Fruit fly (Drosophila melanogaster) whole organism, embryonic: ENCODE results near the gene Cyp4d20.
A peak's percentile ranks its signal among the peaks of the same experiment; 100 is the strongest.

Source experiments
- Abd-B ChIP-seq: fragments of 200-800 bp; sonication (Bioruptor generic); optimal IDR thresholded peaks from 2 replicates; lab custom pipeline; 2018; ENCODE audit warnings: missing biosample characterization, mild to moderate bottlenecking, missing genetic modification characterization, moderate library complexity
- CG10959 ChIP-seq: fragments of 200-800 bp; sonication (Bioruptor generic); IDR thresholded peaks from 2 replicates; pipeline ENCODE4 v1.3.6; 2022; ENCODE audit warnings: missing biosample characterization, missing genetic modification characterization
- CG10979 ChIP-seq: fragments of 200-800 bp; sonication (Bioruptor generic); optimal IDR thresholded peaks from 2 replicates; lab custom pipeline; 2018; ENCODE audit warnings: missing biosample characterization, mild to moderate bottlenecking, missing genetic modification characterization, moderate library complexity
- CG11695 ChIP-seq: fragments of 200-800 bp; sonication (Bioruptor generic); IDR thresholded peaks from 3 replicates; pipeline ENCODE4 v1.3.6; 2022; ENCODE audit warnings: missing biosample characterization, missing genetic modification characterization
- CG12942 ChIP-seq: fragments of 200-800 bp; sonication (Bioruptor generic); optimal IDR thresholded peaks from 3 replicates; lab custom pipeline; 2016; ENCODE audit warnings: missing biosample characterization, missing genetic modification characterization
- CG14441 ChIP-seq: fragments of 200-800 bp; sonication (Bioruptor generic); IDR thresholded peaks from 2 replicates; pipeline ENCODE4 v1.3.6; 2022; ENCODE audit warnings: missing biosample characterization, missing genetic modification characterization
- CG1647 ChIP-seq: fragments of 200-800 bp; sonication (Bioruptor generic); optimal IDR thresholded peaks from 3 replicates; lab custom pipeline; 2016; ENCODE audit warnings: missing biosample characterization, missing genetic modification characterization
- CG17359 ChIP-seq: fragments of 200-800 bp; sonication (Bioruptor generic); optimal IDR thresholded peaks from 3 replicates; lab custom pipeline; 2018; ENCODE audit warnings: missing biosample characterization, mild to moderate bottlenecking, missing genetic modification characterization, moderate library complexity
- CG1792 ChIP-seq: fragments of 200-800 bp; sonication (Bioruptor generic); optimal IDR thresholded peaks from 2 replicates; lab custom pipeline; 2016; ENCODE audit warnings: missing biosample characterization, missing genetic modification characterization
- CG1832 ChIP-seq: fragments of 200-800 bp; sonication (Bioruptor generic); optimal IDR thresholded peaks from 2 replicates; lab custom pipeline; 2017; ENCODE audit warnings: missing biosample characterization, mild to moderate bottlenecking, missing genetic modification characterization, inconsistent platforms
- CG2712 ChIP-seq: fragments of 200-800 bp; optimal IDR thresholded peaks from 3 replicates; lab custom pipeline; 2019; ENCODE audit warnings: missing biosample characterization, mild to moderate bottlenecking, missing genetic modification characterization, moderate library complexity
- CG30431 ChIP-seq: fragments of 200-800 bp; sonication (Bioruptor generic); optimal IDR thresholded peaks from 2 replicates; lab custom pipeline; 2017; ENCODE audit warnings: missing biosample characterization, missing genetic modification characterization
- CG3281 ChIP-seq: fragments of 200-800 bp; sonication (Bioruptor generic); optimal IDR thresholded peaks from 3 replicates; lab custom pipeline; 2017; ENCODE audit warnings: missing biosample characterization, mild to moderate bottlenecking, missing genetic modification characterization
- CG6654 ChIP-seq: fragments of 200-800 bp; sonication (Bioruptor generic); optimal IDR thresholded peaks from 2 replicates; lab custom pipeline; 2017; ENCODE audit warnings: missing biosample characterization, mild to moderate bottlenecking, missing genetic modification characterization
- CG6683 ChIP-seq: fragments of 200-800 bp; sonication (Bioruptor generic); optimal IDR thresholded peaks from 2 replicates; lab custom pipeline; 2017; ENCODE audit warnings: missing biosample characterization, mild to moderate bottlenecking, missing genetic modification characterization, missing genetic modification reagents
- CG6813 ChIP-seq: fragments of 200-800 bp; sonication (Bioruptor generic); optimal IDR thresholded peaks from 2 replicates; lab custom pipeline; 2017; ENCODE audit warnings: missing biosample characterization, missing genetic modification characterization, mild to moderate bottlenecking, moderate library complexity, missing genetic modification reagents
- CG8359 ChIP-seq: fragments of 200-800 bp; sonication (Bioruptor generic); optimal IDR thresholded peaks from 2 replicates; lab custom pipeline; 2017; ENCODE audit warnings: missing biosample characterization, mild to moderate bottlenecking, missing genetic modification characterization, borderline replicate concordance
- CG8765 ChIP-seq: fragments of 200-800 bp; sonication (Bioruptor generic); IDR thresholded peaks from 2 replicates; pipeline ENCODE4 v1.3.6; 2022; ENCODE audit warnings: missing biosample characterization, missing genetic modification characterization
- CG8944 ChIP-seq: fragments of 200-800 bp; sonication (Bioruptor generic); optimal IDR thresholded peaks from 3 replicates; lab custom pipeline; 2016; ENCODE audit warnings: missing biosample characterization, missing genetic modification characterization
- CG9609 ChIP-seq: fragments of 200-800 bp; sonication (Bioruptor generic); optimal IDR thresholded peaks from 3 replicates; lab custom pipeline; 2016; ENCODE audit warnings: missing biosample characterization, missing genetic modification characterization
- CG9797 ChIP-seq: fragments of 200-800 bp; sonication (Bioruptor generic); optimal IDR thresholded peaks from 3 replicates; lab custom pipeline; 2018; ENCODE audit warnings: missing biosample characterization, mild to moderate bottlenecking, missing genetic modification characterization
- Chrac-16 ChIP-seq: fragments of 200-800 bp; sonication (Bioruptor generic); optimal IDR thresholded peaks from 3 replicates; lab custom pipeline; 2016; ENCODE audit warnings: missing biosample characterization, missing genetic modification characterization
- CrebB ChIP-seq: fragments of 200-800 bp; sonication (Bioruptor generic); optimal IDR thresholded peaks from 3 replicates; lab custom pipeline; 2018; ENCODE audit warnings: missing biosample characterization, mild to moderate bottlenecking, missing genetic modification characterization
- Dek ChIP-seq: fragments of 200-800 bp; sonication (Bioruptor generic); optimal IDR thresholded peaks from 3 replicates; lab custom pipeline; 2019; ENCODE audit warnings: missing biosample characterization, mild to moderate bottlenecking, missing genetic modification characterization, moderate library complexity
- Doc3 ChIP-seq: fragments of 200-800 bp; sonication (Bioruptor generic); IDR thresholded peaks from 3 replicates; pipeline ENCODE4 v1.3.6; 2022; ENCODE audit warnings: missing biosample characterization, missing genetic modification characterization; ENCODE audit not compliant: partially characterized antibody
- H15 ChIP-seq: fragments of 200-800 bp; sonication (Bioruptor generic); IDR thresholded peaks from 3 replicates; pipeline ENCODE4 v1.3.6; 2022; ENCODE audit warnings: missing biosample characterization, missing genetic modification characterization
- H2.0 ChIP-seq: fragments of 200-800 bp; sonication (Bioruptor generic); IDR thresholded peaks from 2 replicates; pipeline ENCODE4 v1.3.6; 2022; ENCODE audit warnings: missing biosample characterization, missing genetic modification characterization
- HHEX ChIP-seq: fragments of 200-800 bp; sonication (Bioruptor generic); optimal IDR thresholded peaks from 3 replicates; lab custom pipeline; 2017; ENCODE audit warnings: missing biosample characterization, mild to moderate bottlenecking, missing genetic modification characterization, missing genetic modification reagents
- Lhr ChIP-seq: fragments of 200-800 bp; sonication (Bioruptor generic); optimal IDR thresholded peaks from 3 replicates; lab custom pipeline; 2017; ENCODE audit warnings: mild to moderate bottlenecking, missing biosample characterization, missing genetic modification reagents, missing genetic modification characterization
- Lim3 ChIP-seq: fragments of 200-800 bp; sonication (Bioruptor generic); IDR thresholded peaks from 2 replicates; pipeline ENCODE4 v1.3.6; 2022; ENCODE audit warnings: missing biosample characterization, missing genetic modification characterization
- Med ChIP-seq: fragments of 200-800 bp; sonication (Bioruptor generic); peaks from one replicate; lab custom pipeline; 2016; ENCODE audit warnings: missing biosample characterization, missing genetic modification characterization, mild to moderate bottlenecking, inconsistent platforms, moderate library complexity
- Nf-YC ChIP-seq: fragments of 200-800 bp; optimal IDR thresholded peaks from 3 replicates; lab custom pipeline; 2019; ENCODE audit warnings: missing biosample characterization, mild to moderate bottlenecking, missing genetic modification characterization, moderate library complexity
- Sox100B ChIP-seq: fragments of 200-800 bp; sonication (Bioruptor generic); optimal IDR thresholded peaks from 3 replicates; lab custom pipeline; 2018; ENCODE audit warnings: missing biosample characterization, mild to moderate bottlenecking, missing genetic modification characterization
- Ssrp ChIP-seq: fragments of 200-800 bp; sonication (Bioruptor generic); optimal IDR thresholded peaks from 2 replicates; lab custom pipeline; 2018; ENCODE audit warnings: missing biosample characterization, mild to moderate bottlenecking, missing genetic modification characterization, moderate library complexity
- Tbp ChIP-seq: fragments of >200 bp; optimal IDR thresholded peaks from 2 replicates; lab custom pipeline; 2018; ENCODE audit warnings: missing biosample characterization, missing genetic modification characterization
- Trl ChIP-seq, 3 experiments: fragments of >200 bp in 2 of 3; fragments of 200-800 bp in 1 of 3; sonication (Bioruptor generic) in 1 of 3; optimal IDR thresholded peaks; 2 replicates in 1 of 3; 3 replicates in 2 of 3; lab custom pipeline; 2016 to 2017; ENCODE audit warnings: missing biosample characterization in 1 of 3, missing genetic modification characterization in 1 of 3
- Vsx1 ChIP-seq: fragments of 200-800 bp; sonication (Bioruptor generic); optimal IDR thresholded peaks from 2 replicates; lab custom pipeline; 2017; ENCODE audit warnings: missing biosample characterization, mild to moderate bottlenecking, missing genetic modification characterization, missing genetic modification reagents
- ara ChIP-seq: fragments of 200-800 bp; sonication (Bioruptor generic); IDR thresholded peaks from 2 replicates; pipeline ENCODE4 v1.3.6; 2022; ENCODE audit warnings: missing biosample characterization, missing genetic modification characterization
- ewg ChIP-seq: fragments of 200-800 bp; sonication (Bioruptor generic); optimal IDR thresholded peaks from 3 replicates; lab custom pipeline; 2017; ENCODE audit warnings: mild to moderate bottlenecking, missing biosample characterization, missing genetic modification reagents, missing genetic modification characterization
- ftz-f1 ChIP-seq: fragments of 200-800 bp; sonication (Bioruptor generic); optimal IDR thresholded peaks from 2 replicates; lab custom pipeline; 2016; ENCODE audit warnings: missing biosample characterization, missing genetic modification characterization
- grn ChIP-seq: fragments of 200-800 bp; sonication (Bioruptor generic); optimal IDR thresholded peaks from 3 replicates; lab custom pipeline; 2017; ENCODE audit warnings: missing biosample characterization, missing genetic modification characterization
- maf-S ChIP-seq: fragments of 200-800 bp; sonication (Bioruptor generic); optimal IDR thresholded peaks from 2 replicates; lab custom pipeline; 2016; ENCODE audit warnings: missing biosample characterization, missing genetic modification characterization
- p53 ChIP-seq: fragments of 200-800 bp; sonication (Bioruptor generic); optimal IDR thresholded peaks from 2 replicates; lab custom pipeline; 2016; ENCODE audit warnings: missing biosample characterization, missing genetic modification characterization
- prd ChIP-seq, 3 experiments: fragments of >200 bp in 2 of 3; fragments of 200-800 bp in 1 of 3; sonication (Bioruptor generic) in 1 of 3; optimal IDR thresholded peaks in 2 of 3; IDR thresholded peaks in 1 of 3; 2 replicates in 2 of 3; 3 replicates in 1 of 3; pipeline versions ENCODE4 v1.3.6 to Lab custom; 2017 to 2022; ENCODE audit warnings: missing biosample characterization in 1 of 3, missing genetic modification characterization in 1 of 3
- pzg ChIP-seq: fragments of 200-800 bp; sonication (Bioruptor generic); optimal IDR thresholded peaks from 3 replicates; lab custom pipeline; 2018; ENCODE audit warnings: missing biosample characterization, mild to moderate bottlenecking, missing genetic modification characterization, moderate library complexity
- seq ChIP-seq: fragments of 200-800 bp; sonication (Bioruptor generic); IDR thresholded peaks from 2 replicates; pipeline ENCODE4 v1.3.6; 2022; ENCODE audit warnings: missing biosample characterization, missing genetic modification characterization
- unc-4 ChIP-seq: fragments of 200-800 bp; sonication (Bioruptor generic); IDR thresholded peaks from 2 replicates; pipeline ENCODE4 v1.3.6; 2022; ENCODE audit warnings: missing biosample characterization, missing genetic modification characterization; ENCODE audit not compliant: partially characterized antibody
- zen ChIP-seq: fragments of 200-800 bp; sonication (Bioruptor generic); optimal IDR thresholded peaks from 3 replicates; lab custom pipeline; 2018; ENCODE audit warnings: missing biosample characterization, mild to moderate bottlenecking, missing genetic modification characterization, moderate library complexity
- zfh1 ChIP-seq: fragments of 200-800 bp; sonication (Bioruptor generic); IDR thresholded peaks from 3 replicates; pipeline ENCODE4 v1.3.6; 2022; ENCODE audit warnings: missing biosample characterization, missing genetic modification characterization

The Cyp4d20 gene

DNA sequence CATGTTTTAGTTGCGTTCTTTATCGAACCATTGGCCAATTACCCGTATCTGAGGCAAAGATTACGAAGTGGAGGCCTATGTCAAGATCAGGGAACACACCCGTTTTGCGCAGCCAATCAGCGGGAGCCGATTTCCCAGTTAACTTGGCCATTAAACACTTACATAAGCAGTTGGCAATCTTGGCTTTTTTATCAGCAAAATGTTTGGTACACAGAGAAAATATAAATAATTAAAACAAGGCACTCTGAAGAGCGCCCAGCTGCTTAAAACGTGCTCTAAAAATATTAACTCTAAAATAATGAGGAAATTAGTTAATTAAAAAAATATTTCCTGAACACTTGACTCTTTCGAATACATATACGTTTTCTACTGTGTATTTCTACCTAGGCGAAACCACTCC, 23.5 kb upstream of the Cyp4d20 start (continued):
- TF ChIP-seq zfh1 (GFP tag; lab: Robert Waterston, UW) (peak; percentile 50; the same call in 1 of the 3 replicates), Abd-B (GFP tag; lab: Kevin White, UChicago) (peak; percentile 39), Nf-YC (tag; lab: Kevin White, UChicago) (peak; percentile 87), CG8944 (GFP tag; lab: Kevin White, UChicago) (peak; percentile 26), zen (tag; lab: Kevin White, UChicago) (peak; percentile 21), CG12942 (GFP tag; lab: Kevin White, UChicago) (no peak), CG6654 (GFP tag; lab: Kevin White, UChicago) (peak; percentile 1), CG9797 (GFP tag; lab: Kevin White, UChicago) (no peak), Lim3 (GFP tag; lab: Robert Waterston, UW) (no peak), CG2712 (peak; percentile 54), seq (peak; percentile 77), Dek (tag; lab: Kevin White, UChicago) (peak; percentile 77), CrebB (tag; lab: Kevin White, UChicago) (peak; percentile 9), H2.0 (GFP tag; lab: Robert Waterston, UW) (peak; percentile 68), CG6683 (peak; percentile 16), prd (optimal IDR thresholded peaks at IDR 0.05; lab: Kevin White, UChicago) (no peak), prd (GFP tag; IDR thresholded peaks at IDR 0.05; lab: Robert Waterston, UW) (peak; percentile 72), CG1647 (GFP tag; lab: Kevin White, UChicago) (peak; percentile 68), CG11695 (peak; percentile 73), ewg (no peak), CG3281 (GFP tag; lab: Kevin White, UChicago) (peak; percentile 76), CG6813 (GFP tag; lab: Kevin White, UChicago) (peak; percentile 30), ara (peak; percentile 28; the same call in 1 of the 2 replicates), pzg (GFP tag; lab: Kevin White, UChicago) (no peak), CG30431 (GFP tag; lab: Kevin White, UChicago) (no peak), CG8359 (GFP tag; lab: Kevin White, UChicago) (no peak), Trl (optimal IDR thresholded peaks at IDR 0.05; lab: Kevin White, UChicago) (no peak), Trl (GFP tag; optimal IDR thresholded peaks at IDR 0.05; lab: Kevin White, UChicago) (no peak), Doc3 (GFP tag; lab: Robert Waterston, UW) (no peak), p53 (no peak), CG14441 (GFP tag; lab: Robert Waterston, UW) (peak; percentile 85), Vsx1 (peak; percentile 58), Chrac-16 (GFP tag; lab: Kevin White, UChicago) (peak; percentile 19), Sox100B (GFP tag; lab: Kevin White, UChicago) (no peak), Lhr (GFP tag; lab: Kevin White, UChicago) (no peak), Med (peak; percentile 95), CG17359 (peak; percentile 32), CG10979 (no peak), grn (GFP tag; lab: Kevin White, UChicago) (peak; percentile 60), H15 (GFP tag; lab: Robert Waterston, UW) (peak; percentile 6; the same call in 1 of the 3 replicates), Ssrp (tag; lab: Kevin White, UChicago) (peak; percentile 0), CG8765 (peak; percentile 36; the same call in 1 of the 2 replicates), ftz-f1 (GFP tag; lab: Kevin White, UChicago) (no peak), Tbp (GFP tag; lab: Kevin White, UChicago) (no peak), unc-4 (GFP tag; lab: Robert Waterston, UW) (no peak), CG1832 (GFP tag; lab: Kevin White, UChicago) (no peak), CG10959 (GFP tag; lab: Robert Waterston, UW) (no peak), HHEX (GFP tag; lab: Kevin White, UChicago) (peak; percentile 74), CG9609 (GFP tag; lab: Kevin White, UChicago) (no peak), CG1792 (GFP tag; lab: Kevin White, UChicago) (no peak), maf-S (GFP tag; lab: Kevin White, UChicago) (peak; percentile 49)
